Fruit fly (Drosophila melanogaster) S2 (cell line): ENCODE measurements around the gene CG12768.

Experiments
- CG8478 ChIP-seq: fragments of >200 bp; optimal IDR thresholded peaks from 2 replicates; lab custom pipeline; 2018
- CTCF ChIP-seq, 2 experiments: fragments of >200 bp; optimal IDR thresholded peaks; 2 replicates each; lab custom pipeline; 2018

CG12768 gene

dm6 chr3L:22947993-22948954, 38.0 kb downstream of the CG12768 start:
- no peak for TF ChIP-seq CG8478
- no peak for TF ChIP-seq CTCF (optimal IDR thresholded peaks at IDR 0.05; lab: Kevin White, UChicago)

- TF ChIP-seq CTCF (optimal IDR thresholded peaks at IDR 0.05; lab: Kevin White, UChicago) (no peak), CG8478 (no peak)
These were observed 42.4 kb downstream of the CG12768 start for dm6 chr3L:22952703-22953102.

dm6 chr3L:22955202-22955601, 44.9 kb downstream of the CG12768 start, which contains the start of gene CG32461:
TSS of gene CG32461 (minus strand) at chr3L:22955302.
- TF ChIP-seq CTCF (optimal IDR thresholded peaks at IDR 0.05; lab: Kevin White, UChicago): no peak
- TF ChIP-seq CG8478: no peak

dm6 chr3L:22958171-22958570, 47.9 kb downstream of the CG12768 start:
- peak; percentile 71 to 85 for TF ChIP-seq CTCF (optimal IDR thresholded peaks at IDR 0.05; lab: Kevin White, UChicago)
- no peak for TF ChIP-seq CG8478

- TF ChIP-seq CTCF (optimal IDR thresholded peaks at IDR 0.05; lab: Kevin White, UChicago): no peak
- no peak for TF ChIP-seq CG8478
These were observed 50.0 kb downstream of the CG12768 start for dm6 chr3L:22960322-22960721.
